Worm (Caenorhabditis elegans) whole organism, midembryonic: ENCODE results near the gene trxr-2.

ENCODE experiments used
- cog-1 ChIP-seq: sonication (generic microtip); optimal IDR thresholded peaks from 2 replicates; lab custom pipeline; 2016; ENCODE audit warnings: missing genetic modification characterization, missing compliant biosample characterization
- flt-1 ChIP-seq: fragments of 200-800 bp; sonication (Bioruptor generic); IDR thresholded peaks from 2 replicates; pipeline ENCODE4 v1.3.6; 2022; ENCODE audit warnings: missing genetic modification characterization, missing compliant biosample characterization
- klf-2 ChIP-seq: fragments of 200-800 bp; sonication (Bioruptor generic); conservative IDR thresholded peaks from 2 replicates; pipeline ENCODE4 v1.3.6; 2022; ENCODE audit warnings: missing genetic modification reagents, missing genetic modification characterization, missing compliant biosample characterization
- med-1 ChIP-seq: sonication (generic microtip); optimal IDR thresholded peaks from 2 replicates; lab custom pipeline; 2017; ENCODE audit warnings: missing genetic modification characterization, mild to moderate bottlenecking, missing compliant biosample characterization, antibody characterized with exemption, missing genetic modification reagents; ENCODE audit not compliant: insufficient read depth
- ref-1 ChIP-seq: fragments of 200-800 bp; sonication (Bioruptor generic); conservative IDR thresholded peaks from 2 replicates; pipeline ENCODE4 v1.3.6; 2022; ENCODE audit warnings: missing genetic modification reagents, missing genetic modification characterization, missing compliant biosample characterization
- tab-1 ChIP-seq: fragments of 200-800 bp; sonication (Bioruptor generic); IDR thresholded peaks from 2 replicates; pipeline ENCODE4 v1.3.6; 2022; ENCODE audit warnings: missing genetic modification characterization, missing compliant biosample characterization
- ztf-23 ChIP-seq: fragments of 200-800 bp; sonication (Bioruptor generic); IDR thresholded peaks from 2 replicates; pipeline ENCODE4 v1.3.6; 2022; ENCODE audit warnings: missing genetic modification reagents, missing genetic modification characterization, missing compliant biosample characterization
- ztf-29 ChIP-seq: fragments of 200-800 bp; sonication (Bioruptor generic); IDR thresholded peaks from 2 replicates; pipeline ENCODE4 v1.3.6; 2022; ENCODE audit warnings: missing genetic modification reagents, missing genetic modification characterization, missing compliant biosample characterization

ce11 chrIII:8910139-8910538, 3.4 kb upstream of the trxr-2 start:
- TF ChIP-seq cog-1 (tag; lab: Kevin White, UChicago) = no peak
- TF ChIP-seq flt-1 = no peak
- no peak for TF ChIP-seq ztf-23 (GFP tag; lab: Robert Waterston, UW)
- no peak for TF ChIP-seq ref-1 (GFP tag; lab: Robert Waterston, UW)
- TF ChIP-seq med-1 (GFP tag; lab: Kevin White, UChicago) = no peak
- TF ChIP-seq tab-1 (GFP tag; lab: Robert Waterston, UW) = no peak
- TF ChIP-seq ztf-29 (GFP tag; lab: Robert Waterston, UW) = no peak
- no peak for TF ChIP-seq klf-2 (GFP tag; lab: Robert Waterston, UW)
